Worm (Caenorhabditis elegans) whole organism, L1 larva: Measurements from ENCODE around the gene nhr-38.

Source experiments
- C04F5.9 ChIP-seq: sonication (generic microtip); optimal IDR thresholded peaks from 2 replicates; lab custom pipeline; 2016; ENCODE audit warnings: missing genetic modification characterization, missing compliant biosample characterization
- C34B4.2 ChIP-seq: sonication (generic microtip); optimal IDR thresholded peaks from 2 replicates; lab custom pipeline; 2017; ENCODE audit warnings: mild to moderate bottlenecking, missing genetic modification characterization, missing compliant biosample characterization
- F16B12.6 ChIP-seq: fragments of 150-350 bp; optimal IDR thresholded peaks from 2 replicates; lab custom pipeline; 2014; ENCODE audit warnings: missing biosample characterization, missing genetic modification characterization
- ama-1 ChIP-seq: fragments of 150-350 bp; optimal IDR thresholded peaks from 2 replicates; lab custom pipeline; 2014
- ceh-63 ChIP-seq: fragments of 200-800 bp; sonication (Bioruptor generic); optimal IDR thresholded peaks from 2 replicates; lab custom pipeline; 2018; ENCODE audit warnings: mild to moderate bottlenecking, missing genetic modification characterization, missing compliant biosample characterization
- ceh-8 ChIP-seq: fragments of 200-800 bp; sonication (Bioruptor generic); optimal IDR thresholded peaks from 2 replicates; lab custom pipeline; 2018; ENCODE audit warnings: mild to moderate bottlenecking, missing genetic modification characterization, moderate library complexity, missing compliant biosample characterization
- ceh-82 ChIP-seq, 3 experiments: fragments of 150-350 bp in 1 of 3; sonication (generic microtip) in 2 of 3; optimal IDR thresholded peaks; 2 replicates each; lab custom pipeline; 2014 to 2017; ENCODE audit warnings: missing biosample characterization in 3 of 3, missing genetic modification characterization in 3 of 3
- dpl-1 ChIP-seq, 3 experiments: fragments of 150-350 bp in 2 of 3; sonication (generic microtip) in 1 of 3; optimal IDR thresholded peaks; 2 replicates each; lab custom pipeline; 2014 to 2017; ENCODE audit warnings: missing biosample characterization in 3 of 3, missing genetic modification characterization in 3 of 3, missing genetic modification reagents in 3 of 3
- dsc-1 ChIP-seq: sonication (generic microtip); optimal IDR thresholded peaks from 2 replicates; lab custom pipeline; 2016; ENCODE audit warnings: mild to moderate bottlenecking, missing genetic modification characterization, missing compliant biosample characterization
- efl-3 ChIP-seq: fragments of 200-800 bp; sonication (Bioruptor generic); optimal IDR thresholded peaks from 2 replicates; lab custom pipeline; 2018; ENCODE audit warnings: mild to moderate bottlenecking, missing genetic modification characterization, missing compliant biosample characterization
- fkh-4 ChIP-seq: sonication (generic microtip); optimal IDR thresholded peaks from 2 replicates; lab custom pipeline; 2016; ENCODE audit warnings: missing compliant biosample characterization, missing genetic modification characterization, borderline replicate concordance
- fkh-8 ChIP-seq: sonication (generic microtip); optimal IDR thresholded peaks from 2 replicates; lab custom pipeline; 2016; ENCODE audit warnings: mild to moderate bottlenecking, missing genetic modification characterization, missing compliant biosample characterization
- fos-1 ChIP-seq: fragments of 150-350 bp; optimal IDR thresholded peaks from 2 replicates; lab custom pipeline; 2014; ENCODE audit warnings: missing biosample characterization, missing genetic modification characterization
- grh-1 ChIP-seq: fragments of 200-800 bp; sonication (Bioruptor generic); IDR thresholded peaks from 2 replicates; pipeline ENCODE4 v1.3.6; 2022; ENCODE audit warnings: missing genetic modification reagents, missing genetic modification characterization, missing compliant biosample characterization
- hlh-17 ChIP-seq: fragments of 200-800 bp; sonication (Bioruptor generic); optimal IDR thresholded peaks from 2 replicates; lab custom pipeline; 2018; ENCODE audit warnings: missing genetic modification characterization, mild to moderate bottlenecking, missing compliant biosample characterization, moderate library complexity, borderline replicate concordance
- hpl-2 ChIP-seq: fragments of 150-350 bp; optimal IDR thresholded peaks from 2 replicates; lab custom pipeline; 2014; ENCODE audit warnings: missing biosample characterization, missing genetic modification reagents, missing genetic modification characterization
- irx-1 ChIP-seq: sonication (generic microtip); optimal IDR thresholded peaks from 2 replicates; lab custom pipeline; 2016; ENCODE audit warnings: missing genetic modification characterization, missing compliant biosample characterization
- jun-1 ChIP-seq: fragments of 150-350 bp; optimal IDR thresholded peaks from 2 replicates; lab custom pipeline; 2014; ENCODE audit warnings: missing biosample characterization, missing genetic modification reagents, missing genetic modification characterization
- lin-39 ChIP-seq: fragments of 150-350 bp; optimal IDR thresholded peaks from 2 replicates; lab custom pipeline; 2014; ENCODE audit warnings: missing biosample characterization, missing genetic modification reagents, missing genetic modification characterization
- lir-3 ChIP-seq: sonication (generic microtip); optimal IDR thresholded peaks from 2 replicates; lab custom pipeline; 2016; ENCODE audit warnings: mild to moderate bottlenecking, missing genetic modification characterization, moderate library complexity, missing compliant biosample characterization; ENCODE audit not compliant: poor library complexity
- mab-9 ChIP-seq: fragments of 200-800 bp; sonication (Bioruptor generic); IDR thresholded peaks from 2 replicates; pipeline ENCODE4 v1.3.6; 2022; ENCODE audit warnings: missing genetic modification reagents, missing genetic modification characterization, missing compliant biosample characterization
- mef-2 ChIP-seq: fragments of 150-350 bp; optimal IDR thresholded peaks from 2 replicates; lab custom pipeline; 2014; ENCODE audit warnings: missing biosample characterization, missing genetic modification characterization
- mep-1 ChIP-seq: fragments of 150-350 bp; optimal IDR thresholded peaks from 2 replicates; lab custom pipeline; 2014; ENCODE audit warnings: missing biosample characterization, missing genetic modification characterization
- nhr-12 ChIP-seq: sonication (generic microtip); optimal IDR thresholded peaks from 2 replicates; lab custom pipeline; 2017; ENCODE audit warnings: missing biosample characterization, missing genetic modification characterization
- nhr-20 ChIP-seq: sonication (generic microtip); optimal IDR thresholded peaks from 2 replicates; lab custom pipeline; 2016; ENCODE audit warnings: mild to moderate bottlenecking, missing genetic modification characterization, missing compliant biosample characterization
- nhr-71 ChIP-seq: sonication (generic microtip); optimal IDR thresholded peaks from 2 replicates; lab custom pipeline; 2016; ENCODE audit warnings: mild to moderate bottlenecking, missing genetic modification characterization, moderate library complexity, missing compliant biosample characterization
- nhr-77 ChIP-seq: fragments of 150-350 bp; optimal IDR thresholded peaks from 2 replicates; lab custom pipeline; 2014; ENCODE audit warnings: missing biosample characterization, missing genetic modification characterization
- nhr-85 ChIP-seq: sonication (generic microtip); peaks from one replicate; lab custom pipeline; 2016; ENCODE audit warnings: missing genetic modification characterization, inconsistent platforms, missing compliant biosample characterization
- rnt-1 ChIP-seq: sonication (generic microtip); optimal IDR thresholded peaks from 2 replicates; lab custom pipeline; 2016; ENCODE audit warnings: mild to moderate bottlenecking, missing genetic modification characterization, moderate library complexity, missing compliant biosample characterization
- snpc-4 ChIP-seq: fragments of 150-350 bp; optimal IDR thresholded peaks from 2 replicates; lab custom pipeline; 2014; ENCODE audit warnings: missing biosample characterization, missing genetic modification characterization
- snu-23 ChIP-seq: sonication (generic microtip); optimal IDR thresholded peaks from 2 replicates; lab custom pipeline; 2016; ENCODE audit warnings: missing genetic modification characterization, missing compliant biosample characterization
- sptf-1 ChIP-seq: fragments of 150-350 bp; optimal IDR thresholded peaks from 2 replicates; lab custom pipeline; 2014; ENCODE audit warnings: missing biosample characterization, missing genetic modification characterization
- swsn-7 ChIP-seq: sonication (generic microtip); optimal IDR thresholded peaks from 2 replicates; lab custom pipeline; 2016; ENCODE audit warnings: missing genetic modification characterization, missing compliant biosample characterization
- tbx-2 ChIP-seq: sonication (generic microtip); optimal IDR thresholded peaks from 2 replicates; lab custom pipeline; 2016; ENCODE audit warnings: missing genetic modification characterization, missing compliant biosample characterization
- unc-30 ChIP-seq: sonication (generic microtip); optimal IDR thresholded peaks from 2 replicates; lab custom pipeline; 2017; ENCODE audit warnings: missing biosample characterization, missing genetic modification characterization
- unc-86 ChIP-seq: sonication (generic microtip); optimal IDR thresholded peaks from 2 replicates; lab custom pipeline; 2016; ENCODE audit warnings: missing genetic modification characterization, missing compliant biosample characterization
- xbp-1 ChIP-seq: sonication (generic microtip); optimal IDR thresholded peaks from 2 replicates; lab custom pipeline; 2016; ENCODE audit warnings: missing genetic modification characterization, missing compliant biosample characterization
- zag-1 ChIP-seq: fragments of 150-350 bp; optimal IDR thresholded peaks from 2 replicates; lab custom pipeline; 2014; ENCODE audit warnings: missing biosample characterization, missing genetic modification characterization
- zip-4 ChIP-seq: fragments of 200-800 bp; sonication (Bioruptor generic); optimal IDR thresholded peaks from 2 replicates; lab custom pipeline; 2018; ENCODE audit warnings: mild to moderate bottlenecking, missing genetic modification characterization, moderate library complexity, missing compliant biosample characterization
- ztf-4 ChIP-seq: fragments of 150-350 bp; optimal IDR thresholded peaks from 2 replicates; lab custom pipeline; 2014; ENCODE audit warnings: missing biosample characterization, missing genetic modification characterization

Gene nhr-38

DNA sequence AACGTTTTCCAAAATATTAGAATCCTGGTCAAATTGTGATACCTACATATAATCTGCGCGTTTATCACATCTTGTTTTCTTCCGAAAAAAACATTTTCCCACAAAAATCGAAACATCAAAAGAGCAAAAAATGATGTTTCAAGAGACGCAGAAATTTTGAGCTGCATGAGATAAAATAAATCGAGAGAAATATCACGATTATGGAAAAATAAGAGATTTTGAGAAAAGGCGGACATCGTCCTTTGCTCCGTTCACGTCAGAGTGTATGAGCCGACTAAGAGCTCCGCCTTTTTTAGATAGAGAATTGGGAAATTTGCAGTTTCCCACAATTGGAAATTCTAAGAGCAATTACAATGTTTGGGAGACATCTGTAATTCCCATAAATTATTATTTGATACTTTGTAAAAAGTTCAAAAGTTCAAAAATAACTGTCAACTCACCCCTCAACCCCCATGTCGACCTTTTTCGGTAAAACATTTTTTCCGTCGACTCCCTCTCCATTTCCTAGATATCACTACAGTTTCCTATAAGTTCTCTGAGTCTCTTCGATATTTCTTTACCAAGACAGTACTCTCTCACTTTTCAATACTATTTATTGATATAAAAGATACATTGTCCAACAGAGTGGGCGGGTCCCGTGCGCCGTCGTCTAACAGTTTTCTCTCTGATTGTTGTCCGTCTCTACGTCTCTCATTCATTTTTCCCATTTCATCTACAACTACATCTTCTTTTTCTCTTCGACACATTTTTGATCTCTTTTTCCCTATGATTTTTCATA is 46.8 kb downstream of the nhr-38 start (continued):
- peak; percentile 61 for TF ChIP-seq fkh-8 (tag; lab: Kevin White, UChicago)
- peak; percentile 15 for TF ChIP-seq snpc-4
- TF ChIP-seq mab-9 (GFP tag; lab: Robert Waterston, UW), result no peak
- no peak for TF ChIP-seq sptf-1 (tag; lab: Kevin White, UChicago)
- TF ChIP-seq snu-23 (GFP tag; lab: Kevin White, UChicago), result peak; percentile 76
- TF ChIP-seq unc-86 (tag; lab: Kevin White, UChicago), result no peak
- TF ChIP-seq F16B12.6 (tag; lab: Kevin White, UChicago), result no peak
- peak; percentile 6 for TF ChIP-seq nhr-77 (tag; lab: Kevin White, UChicago)
- TF ChIP-seq irx-1, result peak; percentile 0
- no peak for TF ChIP-seq fos-1 (tag; lab: Kevin White, UChicago)
- no peak for TF ChIP-seq lin-39 (tag; lab: Kevin White, UChicago)
- peak; percentile 84 for TF ChIP-seq nhr-20
- TF ChIP-seq efl-3 (GFP tag; lab: Kevin White, UChicago), result no peak
- no peak for TF ChIP-seq C34B4.2 (tag; lab: Kevin White, UChicago)
- no peak for TF ChIP-seq ceh-8 (GFP tag; lab: Kevin White, UChicago)
- TF ChIP-seq ceh-63 (GFP tag; lab: Kevin White, UChicago), result no peak
- TF ChIP-seq hpl-2 (GFP tag; lab: Kevin White, UChicago), result no peak
- no peak for TF ChIP-seq zag-1 (tag; lab: Kevin White, UChicago)
- peak; percentile 61 for TF ChIP-seq nhr-71 (tag; lab: Kevin White, UChicago)
- no peak for TF ChIP-seq C04F5.9 (tag; lab: Kevin White, UChicago)
- peak; percentile 21 for TF ChIP-seq xbp-1
- peak; percentile 58 for TF ChIP-seq tbx-2 (tag; lab: Kevin White, UChicago)
- peak; percentile 90 for TF ChIP-seq nhr-85 (tag; lab: Kevin White, UChicago)
- TF ChIP-seq nhr-12 (tag; lab: Kevin White, UChicago), result no peak
- no peak for TF ChIP-seq unc-30 (tag; lab: Kevin White, UChicago)
- TF ChIP-seq fkh-4 (tag; lab: Kevin White, UChicago), result no peak
- peak; percentile 22 for TF ChIP-seq swsn-7
- TF ChIP-seq dsc-1 (tag; lab: Kevin White, UChicago), result peak; percentile 57
- TF ChIP-seq rnt-1, result no peak
- peak; percentile 43 for TF ChIP-seq mep-1 (tag; lab: Kevin White, UChicago)
- no peak for TF ChIP-seq zip-4 (GFP tag; lab: Kevin White, UChicago)
- TF ChIP-seq ceh-82 (tag; optimal IDR thresholded peaks at IDR 0.05; lab: Kevin White, UChicago), result no peak
- peak; percentile 41 for TF ChIP-seq ztf-4 (tag; lab: Kevin White, UChicago)
- TF ChIP-seq mef-2, result no peak
- no peak for TF ChIP-seq hlh-17 (GFP tag; lab: Kevin White, UChicago)
- TF ChIP-seq grh-1 (GFP tag; lab: Robert Waterston, UW), result no peak
- TF ChIP-seq dpl-1 (GFP tag; optimal IDR thresholded peaks at IDR 0.05; lab: Kevin White, UChicago), result peak in 2 of 3 experiments; percentile 2 to 17
- TF ChIP-seq ama-1, result no peak
- no peak for TF ChIP-seq lir-3 (tag; lab: Kevin White, UChicago)
- TF ChIP-seq jun-1 (tag; lab: Kevin White, UChicago), result no peak

DNA sequence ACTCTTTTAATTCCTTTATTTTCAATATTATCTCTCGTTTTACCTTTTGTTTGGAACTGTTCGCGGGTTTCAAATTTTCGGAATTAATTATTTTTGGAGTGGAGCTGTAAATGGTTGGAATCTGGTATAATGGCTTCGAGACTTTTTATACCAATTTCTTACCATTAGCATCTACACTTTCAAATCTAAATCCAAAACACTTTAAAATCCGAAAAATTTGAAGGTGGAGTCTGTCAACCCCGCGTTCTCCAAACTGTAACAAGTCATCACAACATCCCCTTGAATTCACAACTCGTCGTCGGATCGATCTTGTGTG is 47.4 kb downstream of the nhr-38 start, which contains the start of gene nhr-97:
Gene nhr-97 (plus strand): TSS at position 217 of the 316 bp plus-strand sequence.
- TF ChIP-seq zag-1 (tag; lab: Kevin White, UChicago) (no peak), fkh-8 (tag; lab: Kevin White, UChicago) (no peak)
- TF ChIP-seq, all 84 proteins: peak for 0
